Fruit fly (Drosophila melanogaster): Measurements from ENCODE around the gene Cpsf100.
A peak's percentile ranks its signal among the peaks of the same experiment; 100 is the strongest.

Gene Cpsf100

DNA sequence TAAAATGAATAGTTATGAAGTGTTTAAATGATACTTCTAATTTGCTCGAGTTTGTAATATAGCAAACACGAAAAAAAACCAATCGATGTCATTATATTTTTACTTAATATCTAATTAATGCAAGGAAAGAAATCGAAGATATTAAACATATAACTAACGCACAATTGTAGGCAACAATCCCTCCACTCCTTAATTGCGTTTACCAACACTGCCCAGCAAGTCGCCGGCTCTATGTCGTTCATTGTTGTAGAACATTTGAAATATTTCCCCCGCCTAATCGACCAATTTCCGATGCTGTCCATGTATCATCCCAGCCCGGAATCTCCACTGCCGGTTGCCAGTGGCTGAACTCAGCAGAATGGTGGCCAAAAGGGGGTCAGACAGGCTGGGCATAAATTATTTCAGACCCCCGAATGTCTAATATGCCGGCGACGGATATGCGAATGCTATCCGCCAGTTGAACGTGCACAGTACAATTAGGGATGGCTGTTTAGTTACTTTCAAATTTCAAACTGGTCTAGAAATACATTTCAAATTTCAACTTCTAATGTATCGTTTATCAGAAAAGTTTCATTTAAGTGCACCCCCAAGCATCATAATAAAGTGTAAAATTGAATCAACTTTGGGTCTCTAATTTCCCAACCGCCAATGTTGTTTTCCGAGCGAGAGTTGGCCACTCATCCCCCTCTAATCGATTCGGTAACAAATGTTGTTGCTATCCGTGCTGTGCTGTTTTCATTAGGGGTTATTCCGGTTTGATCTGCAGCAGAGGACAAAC is 34.2 kb downstream of the Cpsf100 start:
- TF ChIP-seq GATAd (GFP tag; optimal IDR thresholded peaks at IDR 0.05) (no peak), Dfd (GFP tag; optimal IDR thresholded peaks at IDR 0.05) (no peak), Myc (optimal IDR thresholded peaks at IDR 0.05) (no peak), sv (GFP tag; optimal IDR thresholded peaks at IDR 0.05) (no peak), Dif (GFP tag; optimal IDR thresholded peaks at IDR 0.05; ENCODE audit: partially characterized antibody) (no peak), fru (GFP tag; optimal IDR thresholded peaks at IDR 0.05) (peak; percentile 42), Hr78 (GFP tag; optimal IDR thresholded peaks at IDR 0.05) (no peak), usp (GFP tag; optimal IDR thresholded peaks at IDR 0.05) (no peak), dl (GFP tag; optimal IDR thresholded peaks at IDR 0.05; ENCODE audit: insufficient read depth in 1 of 2, partially characterized antibody in 2 of 2) (no peak), ey (GFP tag; optimal IDR thresholded peaks at IDR 0.05) (peak; percentile 68), woc (GFP tag; optimal IDR thresholded peaks at IDR 0.05) (peak; percentile 25), tai (GFP tag; optimal IDR thresholded peaks at IDR 0.05) (no peak), dmrt93B (GFP tag; optimal IDR thresholded peaks at IDR 0.05) (no peak), h (GFP tag; optimal IDR thresholded peaks at IDR 0.05) (peak; percentile 55), Vsx2 (GFP tag; optimal IDR thresholded peaks at IDR 0.05; ENCODE audit: partially characterized antibody) (no peak), HLH106 (tag; optimal IDR thresholded peaks at IDR 0.05) (peak; percentile 54), psq (GFP tag; optimal IDR thresholded peaks at IDR 0.05) (no peak), OdsH (GFP tag; optimal IDR thresholded peaks at IDR 0.05) (peak; percentile 30), br (GFP tag; optimal IDR thresholded peaks at IDR 0.05) (peak; percentile 1), CG32264 (GFP tag; optimal IDR thresholded peaks at IDR 0.05) (no peak), jim (GFP tag; optimal IDR thresholded peaks at IDR 0.05) (no peak), Mio (GFP tag; optimal IDR thresholded peaks at IDR 0.05) (no peak), Hr83 (GFP tag; optimal IDR thresholded peaks at IDR 0.05; ENCODE audit: poor library complexity, severe bottlenecking) (no peak), Hnf4 (GFP tag; optimal IDR thresholded peaks at IDR 0.05) (peak; percentile 14), sage (GFP tag; optimal IDR thresholded peaks at IDR 0.05) (no peak), rgr (GFP tag; optimal IDR thresholded peaks at IDR 0.05) (peak; percentile 20), N (GFP tag; optimal IDR thresholded peaks at IDR 0.05) (no peak), pan (optimal IDR thresholded peaks at IDR 0.05) (no peak), brk (GFP tag; optimal IDR thresholded peaks at IDR 0.05) (no peak), Abd-B (GFP tag; optimal IDR thresholded peaks at IDR 0.05) (no peak), dsf (GFP tag; optimal IDR thresholded peaks at IDR 0.05; ENCODE audit: borderline replicate concordance) (no peak), CrebA (GFP tag; optimal IDR thresholded peaks at IDR 0.05; ENCODE audit: borderline replicate concordance) (no peak), foxo (GFP tag; optimal IDR thresholded peaks at IDR 0.05) (peak in 1 of 2 experiments; percentile 63), Rel (GFP tag; optimal IDR thresholded peaks at IDR 0.05) (peak; percentile 4), Rel (tag; optimal IDR thresholded peaks at IDR 0.05) (no peak), Jra (GFP tag; optimal IDR thresholded peaks at IDR 0.05) (no peak), CG9705 (GFP tag; optimal IDR thresholded peaks at IDR 0.05) (no peak), Sp1 (GFP tag; optimal IDR thresholded peaks at IDR 0.05) (peak; percentile 32), lola (GFP tag; optimal IDR thresholded peaks at IDR 0.05) (no peak)

DNA sequence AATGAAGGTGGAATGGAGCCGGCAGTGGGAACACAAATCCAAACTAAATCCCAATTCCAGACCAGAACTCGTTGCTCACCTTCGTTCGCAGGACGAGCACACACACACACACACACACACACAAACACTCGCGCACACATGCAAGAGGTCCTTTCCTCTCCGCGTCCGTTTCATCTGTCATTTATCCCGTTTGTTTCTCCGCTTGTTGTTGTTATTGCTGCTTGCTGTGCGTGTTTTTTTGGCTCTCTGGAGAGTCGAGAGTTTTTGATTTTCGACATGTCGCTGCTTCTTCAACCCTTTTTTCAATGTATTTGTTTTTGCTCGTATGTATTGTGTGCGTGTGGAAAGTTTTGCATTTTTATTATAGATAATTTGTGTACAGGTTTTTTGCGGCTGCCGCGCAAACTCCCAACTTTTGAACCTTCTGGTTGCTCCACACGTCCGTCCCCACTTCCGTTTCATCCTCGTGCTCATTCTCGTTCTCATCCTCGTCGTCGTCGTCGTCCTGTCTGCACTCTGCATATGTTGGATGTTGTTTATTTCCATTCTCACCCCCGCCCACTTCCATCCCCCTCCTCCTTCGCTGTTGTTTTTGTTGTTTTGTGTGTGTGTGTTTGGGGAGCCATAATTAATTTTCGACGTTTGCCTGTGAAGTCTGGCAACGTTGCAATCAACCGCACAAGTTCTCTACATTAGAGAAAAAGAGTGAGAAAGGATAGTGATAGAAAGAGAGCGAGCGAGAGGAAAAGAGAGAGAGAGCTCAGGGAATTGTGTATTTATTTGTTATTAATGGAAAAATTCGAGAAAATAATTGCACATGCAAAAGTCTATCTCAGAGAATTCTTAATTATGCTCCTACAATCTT is 35.1 kb downstream of the Cpsf100 start:
- TF ChIP-seq rgr (GFP tag; optimal IDR thresholded peaks at IDR 0.05) (no peak), fru (GFP tag; optimal IDR thresholded peaks at IDR 0.05) (peak; percentile 2), psq (GFP tag; optimal IDR thresholded peaks at IDR 0.05) (peak; percentile 60)
